Fruit fly (Drosophila melanogaster) whole organism, embryonic: ENCODE data around the gene CG6785.

Source experiments
- ATbp ChIP-seq: fragments of 200-800 bp; sonication (Bioruptor generic); optimal IDR thresholded peaks from 2 replicates; lab custom pipeline; 2017; ENCODE audit warnings: missing biosample characterization, mild to moderate bottlenecking, missing genetic modification characterization, missing genetic modification reagents
- Atf6 ChIP-seq: fragments of 200-800 bp; sonication (Bioruptor generic); IDR thresholded peaks from 2 replicates; pipeline ENCODE4 v1.3.6; 2022; ENCODE audit warnings: missing biosample characterization, missing genetic modification characterization
- CG10147 ChIP-seq: fragments of 200-800 bp; sonication (Bioruptor generic); optimal IDR thresholded peaks from 2 replicates; lab custom pipeline; 2019; ENCODE audit warnings: missing biosample characterization, mild to moderate bottlenecking, missing genetic modification characterization, moderate library complexity
- CG10209 ChIP-seq: fragments of 200-800 bp; sonication (Bioruptor generic); optimal IDR thresholded peaks from 3 replicates; lab custom pipeline; 2017; ENCODE audit warnings: missing biosample characterization, mild to moderate bottlenecking, missing genetic modification characterization, missing genetic modification reagents
- CG10366 ChIP-seq: fragments of 200-800 bp; sonication (Bioruptor generic); IDR thresholded peaks from 2 replicates; pipeline ENCODE4 v1.3.6; 2022; ENCODE audit warnings: missing biosample characterization, missing genetic modification characterization
- CG10462 ChIP-seq: fragments of 200-800 bp; sonication (Bioruptor generic); optimal IDR thresholded peaks from 2 replicates; lab custom pipeline; 2016; ENCODE audit warnings: missing biosample characterization, missing genetic modification characterization
- CG10979 ChIP-seq: fragments of 200-800 bp; sonication (Bioruptor generic); optimal IDR thresholded peaks from 2 replicates; lab custom pipeline; 2018; ENCODE audit warnings: missing biosample characterization, mild to moderate bottlenecking, missing genetic modification characterization, moderate library complexity
- CG12155 ChIP-seq: fragments of 200-800 bp; sonication (Bioruptor generic); optimal IDR thresholded peaks from 3 replicates; lab custom pipeline; 2016; ENCODE audit warnings: missing biosample characterization, missing genetic modification characterization
- CG12299 ChIP-seq: fragments of 200-800 bp; sonication (Bioruptor generic); optimal IDR thresholded peaks from 2 replicates; lab custom pipeline; 2018; ENCODE audit warnings: missing biosample characterization, mild to moderate bottlenecking, missing genetic modification characterization
- CG13424 ChIP-seq: fragments of 200-800 bp; sonication (Bioruptor generic); optimal IDR thresholded peaks from 2 replicates; lab custom pipeline; 2019; ENCODE audit warnings: missing biosample characterization, mild to moderate bottlenecking, missing genetic modification characterization, moderate library complexity
- CG15479 ChIP-seq: fragments of 200-800 bp; sonication (Bioruptor generic); optimal IDR thresholded peaks from 3 replicates; lab custom pipeline; 2019; ENCODE audit warnings: missing biosample characterization, mild to moderate bottlenecking, missing genetic modification characterization, moderate library complexity
- CG17328 ChIP-seq: fragments of 200-800 bp; sonication (Bioruptor generic); IDR thresholded peaks from 2 replicates; pipeline ENCODE4 v1.3.6; 2022; ENCODE audit warnings: missing biosample characterization, missing genetic modification characterization
- CG18262 ChIP-seq: fragments of 200-800 bp; optimal IDR thresholded peaks from 3 replicates; lab custom pipeline; 2019; ENCODE audit warnings: missing biosample characterization, mild to moderate bottlenecking, missing genetic modification characterization, moderate library complexity
- CG18599 ChIP-seq: fragments of 200-800 bp; sonication (Bioruptor generic); optimal IDR thresholded peaks from 3 replicates; lab custom pipeline; 2017; ENCODE audit warnings: missing biosample characterization, missing genetic modification characterization, mild to moderate bottlenecking, moderate library complexity, missing genetic modification reagents
- CG18764 ChIP-seq: fragments of 200-800 bp; sonication (Bioruptor generic); optimal IDR thresholded peaks from 3 replicates; lab custom pipeline; 2016; ENCODE audit warnings: missing biosample characterization, missing genetic modification characterization
- CG2116 ChIP-seq: fragments of 200-800 bp; sonication (Bioruptor generic); optimal IDR thresholded peaks from 3 replicates; lab custom pipeline; 2018; ENCODE audit warnings: missing biosample characterization, mild to moderate bottlenecking, missing genetic modification characterization
- CG2875 ChIP-seq: fragments of 200-800 bp; sonication (Bioruptor generic); optimal IDR thresholded peaks from 2 replicates; lab custom pipeline; 2017; ENCODE audit warnings: missing biosample characterization, mild to moderate bottlenecking, missing genetic modification characterization, missing genetic modification reagents
- CG30020 ChIP-seq: fragments of 200-800 bp; optimal IDR thresholded peaks from 2 replicates; lab custom pipeline; 2019; ENCODE audit warnings: missing biosample characterization, mild to moderate bottlenecking, missing genetic modification characterization, moderate library complexity
- CG30431 ChIP-seq: fragments of 200-800 bp; sonication (Bioruptor generic); optimal IDR thresholded peaks from 2 replicates; lab custom pipeline; 2017; ENCODE audit warnings: missing biosample characterization, missing genetic modification characterization
- CG3281 ChIP-seq: fragments of 200-800 bp; sonication (Bioruptor generic); optimal IDR thresholded peaks from 3 replicates; lab custom pipeline; 2017; ENCODE audit warnings: missing biosample characterization, mild to moderate bottlenecking, missing genetic modification characterization
- CG3726 ChIP-seq: fragments of 200-800 bp; sonication (Bioruptor generic); IDR thresholded peaks from 3 replicates; pipeline ENCODE4, ENCODE4 v1.3.6; 2022; ENCODE audit warnings: missing biosample characterization, missing genetic modification characterization
- CG6683 ChIP-seq: fragments of 200-800 bp; sonication (Bioruptor generic); optimal IDR thresholded peaks from 2 replicates; lab custom pipeline; 2017; ENCODE audit warnings: missing biosample characterization, mild to moderate bottlenecking, missing genetic modification characterization, missing genetic modification reagents
- CG8388 ChIP-seq: fragments of 200-800 bp; sonication (Bioruptor generic); optimal IDR thresholded peaks from 2 replicates; lab custom pipeline; 2019; ENCODE audit warnings: missing biosample characterization, mild to moderate bottlenecking, missing genetic modification characterization, moderate library complexity
- CG8924 ChIP-seq: fragments of 200-800 bp; optimal IDR thresholded peaks from 3 replicates; lab custom pipeline; 2019; ENCODE audit warnings: missing biosample characterization, mild to moderate bottlenecking, missing genetic modification characterization, moderate library complexity
- Dad ChIP-seq: fragments of 200-800 bp; sonication (Bioruptor generic); optimal IDR thresholded peaks from 3 replicates; lab custom pipeline; 2016; ENCODE audit warnings: missing biosample characterization, missing genetic modification characterization
- Deaf1 ChIP-seq: fragments of 200-800 bp; optimal IDR thresholded peaks from 3 replicates; lab custom pipeline; 2019; ENCODE audit warnings: missing biosample characterization, mild to moderate bottlenecking, missing genetic modification characterization, moderate library complexity
- Dll ChIP-seq: fragments of 200-800 bp; sonication (Bioruptor generic); IDR thresholded peaks from 4 replicates; pipeline ENCODE4 v1.3.6; 2022; ENCODE audit warnings: missing biosample characterization, missing genetic modification characterization; ENCODE audit not compliant: partially characterized antibody
- Doc2 ChIP-seq: fragments of 200-800 bp; sonication (Bioruptor generic); IDR thresholded peaks from 2 replicates; pipeline ENCODE4 v1.3.6; 2022; ENCODE audit warnings: missing biosample characterization, missing genetic modification characterization
- Dp ChIP-seq: fragments of 200-800 bp; sonication (Bioruptor generic); optimal IDR thresholded peaks from 2 replicates; lab custom pipeline; 2018; ENCODE audit warnings: missing biosample characterization, mild to moderate bottlenecking, missing genetic modification characterization, moderate library complexity
- Hey ChIP-seq: fragments of 200-800 bp; sonication (Bioruptor generic); optimal IDR thresholded peaks from 3 replicates; lab custom pipeline; 2018; ENCODE audit warnings: missing biosample characterization, mild to moderate bottlenecking, missing genetic modification characterization
- Hr39 ChIP-seq: fragments of >200 bp; optimal IDR thresholded peaks from 2 replicates; lab custom pipeline; 2017
- Mad ChIP-seq: fragments of 200-800 bp; sonication (Bioruptor generic); optimal IDR thresholded peaks from 2 replicates; lab custom pipeline; 2016; ENCODE audit warnings: missing biosample characterization, missing genetic modification characterization
- Nf-YB ChIP-seq: fragments of 200-800 bp; sonication (Bioruptor generic); optimal IDR thresholded peaks from 3 replicates; lab custom pipeline; 2019; ENCODE audit warnings: missing biosample characterization, mild to moderate bottlenecking, missing genetic modification characterization, moderate library complexity
- Oli ChIP-seq: fragments of 200-800 bp; sonication (Bioruptor generic); optimal IDR thresholded peaks from 2 replicates; lab custom pipeline; 2018; ENCODE audit warnings: missing biosample characterization, mild to moderate bottlenecking, missing genetic modification characterization, moderate library complexity
- Sox100B ChIP-seq: fragments of 200-800 bp; sonication (Bioruptor generic); optimal IDR thresholded peaks from 3 replicates; lab custom pipeline; 2018; ENCODE audit warnings: missing biosample characterization, mild to moderate bottlenecking, missing genetic modification characterization
- amos ChIP-seq: fragments of 200-800 bp; sonication (Bioruptor generic); IDR thresholded peaks from 2 replicates; pipeline ENCODE4 v1.3.6; 2022; ENCODE audit warnings: missing biosample characterization, missing genetic modification characterization; ENCODE audit not compliant: partially characterized antibody
- bcd ChIP-seq: fragments of 200-800 bp; sonication (Bioruptor generic); optimal IDR thresholded peaks from 2 replicates; lab custom pipeline; 2017; ENCODE audit warnings: missing biosample characterization, mild to moderate bottlenecking, missing genetic modification characterization
- ci ChIP-seq: fragments of 200-800 bp; sonication (Bioruptor generic); IDR thresholded peaks from 3 replicates; pipeline ENCODE4 v1.3.6; 2022; ENCODE audit warnings: missing biosample characterization, missing genetic modification characterization
- fd3F ChIP-seq: fragments of 200-800 bp; sonication (Bioruptor generic); optimal IDR thresholded peaks from 2 replicates; lab custom pipeline; 2018; ENCODE audit warnings: missing biosample characterization, mild to moderate bottlenecking, missing genetic modification characterization, moderate library complexity
- hkb ChIP-seq, 2 experiments: fragments of 200-800 bp in 1 of 2; fragments of >200 bp in 1 of 2; sonication (Bioruptor generic) in 1 of 2; IDR thresholded peaks in 1 of 2; optimal IDR thresholded peaks in 1 of 2; 2 replicates each; pipeline versions ENCODE4 v1.3.6 to Lab custom; 2017 to 2022; ENCODE audit warnings: missing biosample characterization in 1 of 2, missing genetic modification characterization in 1 of 2
- oc ChIP-seq: fragments of 200-800 bp; sonication (Bioruptor generic); optimal IDR thresholded peaks from 2 replicates; lab custom pipeline; 2018; ENCODE audit warnings: missing biosample characterization, mild to moderate bottlenecking, missing genetic modification characterization, moderate library complexity
- sob ChIP-seq: fragments of 200-800 bp; sonication (Bioruptor generic); IDR thresholded peaks from 2 replicates; pipeline ENCODE4 v1.3.6; 2022; ENCODE audit warnings: missing biosample characterization, missing genetic modification characterization
- tap ChIP-seq: fragments of 200-800 bp; optimal IDR thresholded peaks from 3 replicates; lab custom pipeline; 2019; ENCODE audit warnings: missing biosample characterization, mild to moderate bottlenecking, missing genetic modification characterization, moderate library complexity
- tin ChIP-seq: fragments of 200-800 bp; sonication (Bioruptor generic); optimal IDR thresholded peaks from 3 replicates; lab custom pipeline; 2016; ENCODE audit warnings: missing biosample characterization, missing genetic modification characterization
- tna ChIP-seq: fragments of 200-800 bp; sonication (Bioruptor generic); IDR thresholded peaks from 2 replicates; pipeline ENCODE4 v1.3.6; 2022; ENCODE audit warnings: missing biosample characterization, missing genetic modification characterization; ENCODE audit not compliant: partially characterized antibody
- ttk ChIP-seq: fragments of 200-800 bp; sonication (Bioruptor generic); IDR thresholded peaks from 2 replicates; pipeline ENCODE4 v2.1.2; 2022; ENCODE audit warnings: missing biosample characterization, missing genetic modification characterization
- unc-4 ChIP-seq: fragments of 200-800 bp; sonication (Bioruptor generic); IDR thresholded peaks from 2 replicates; pipeline ENCODE4 v1.3.6; 2022; ENCODE audit warnings: missing biosample characterization, missing genetic modification characterization; ENCODE audit not compliant: partially characterized antibody
- unpg ChIP-seq: fragments of 200-800 bp; sonication (Bioruptor generic); optimal IDR thresholded peaks from 3 replicates; lab custom pipeline; 2018; ENCODE audit warnings: missing biosample characterization, mild to moderate bottlenecking, missing genetic modification characterization, moderate library complexity
- wdn ChIP-seq: fragments of 200-800 bp; sonication (Bioruptor generic); IDR thresholded peaks from 2 replicates; pipeline ENCODE4 v1.3.6; 2022; ENCODE audit warnings: missing biosample characterization, missing genetic modification characterization
- zf30C ChIP-seq: fragments of 200-800 bp; sonication (Bioruptor generic); optimal IDR thresholded peaks from 3 replicates; lab custom pipeline; 2018; ENCODE audit warnings: missing biosample characterization, mild to moderate bottlenecking, missing genetic modification characterization

CG6785 gene

DNA sequence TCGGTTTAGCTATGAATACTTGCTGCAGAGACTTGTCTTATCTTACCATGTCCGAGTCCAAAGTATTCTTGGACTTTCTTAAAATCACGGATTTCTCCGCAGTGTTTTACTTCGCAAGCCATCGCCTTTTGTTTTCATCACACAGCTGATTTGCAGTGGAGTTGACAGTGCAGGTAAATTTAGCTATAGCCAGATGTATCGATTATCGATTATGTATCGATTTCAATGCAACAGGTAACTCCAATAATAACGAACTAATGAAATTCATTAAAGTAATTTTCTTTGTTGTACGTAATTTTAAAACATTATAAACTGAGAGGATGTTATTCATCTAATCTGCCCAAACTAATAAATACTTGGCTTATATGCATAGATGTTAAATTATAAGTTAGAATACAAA is 18.0 kb upstream of the CG6785 start, which contains the start of gene Rab3-GAP (continued):
- TF ChIP-seq CG8924 (tag; lab: Kevin White, UChicago): peak; percentile 20
- TF ChIP-seq CG3726 (GFP tag; lab: Robert Waterston, UW): no peak
- TF ChIP-seq CG17328 (GFP tag; lab: Robert Waterston, UW): no peak
- TF ChIP-seq tap (tag; lab: Kevin White, UChicago): peak; percentile 4
- peak; percentile 44; the same call in 1 of the 3 replicates for TF ChIP-seq ci (GFP tag; lab: Robert Waterston, UW)
- no peak for TF ChIP-seq CG10462 (GFP tag; lab: Kevin White, UChicago)
- TF ChIP-seq fd3F (GFP tag; lab: Kevin White, UChicago): no peak
- no peak for TF ChIP-seq ATbp (GFP tag; lab: Kevin White, UChicago)
- TF ChIP-seq CG10979 (tag; lab: Kevin White, UChicago): peak; percentile 23
- no peak for TF ChIP-seq unc-4
- peak; percentile 15 for TF ChIP-seq CG8388
- peak; percentile 76 for TF ChIP-seq Dll (GFP tag; lab: Robert Waterston, UW)
- no peak for TF ChIP-seq Doc2 (GFP tag; lab: Robert Waterston, UW)
- TF ChIP-seq CG18262 (tag; lab: Kevin White, UChicago): peak; percentile 43
- TF ChIP-seq CG10147 (GFP tag; lab: Kevin White, UChicago): peak; percentile 7
- TF ChIP-seq CG2116 (GFP tag; lab: Kevin White, UChicago): peak; percentile 85
- peak; percentile 29 for TF ChIP-seq tin
- TF ChIP-seq zf30C (GFP tag; lab: Kevin White, UChicago): no peak
- TF ChIP-seq sob (GFP tag; lab: Robert Waterston, UW): peak; percentile 29; the same call in 1 of the 2 replicates
- TF ChIP-seq amos: peak; percentile 37; the same call in 1 of the 2 replicates
- TF ChIP-seq Hey (tag; lab: Kevin White, UChicago): no peak
- TF ChIP-seq Atf6: 0 out of 2 replicates have a peak, but pooled peaks have one; percentile 15
- no peak for TF ChIP-seq CG2875 (GFP tag; lab: Kevin White, UChicago)
- TF ChIP-seq CG3281 (GFP tag; lab: Kevin White, UChicago): no peak
- no peak for TF ChIP-seq ttk (GFP tag; lab: Robert Waterston, UW)
- no peak for TF ChIP-seq CG30431 (GFP tag; lab: Kevin White, UChicago)
- TF ChIP-seq Oli: no peak
- TF ChIP-seq wdn: no peak
- peak; percentile 55 for TF ChIP-seq tna (GFP tag; lab: Robert Waterston, UW)
- no peak for TF ChIP-seq CG10366
- TF ChIP-seq CG12299: no peak
- TF ChIP-seq oc (tag; lab: Kevin White, UChicago): no peak
- no peak for TF ChIP-seq Deaf1
- no peak for TF ChIP-seq Sox100B (GFP tag; lab: Kevin White, UChicago)
- no peak for TF ChIP-seq Hr39 (lab: Kevin White, UChicago)
- no peak for TF ChIP-seq CG18599 (GFP tag; lab: Kevin White, UChicago)
- peak; percentile 10 for TF ChIP-seq Dp (GFP tag; lab: Kevin White, UChicago)
- TF ChIP-seq bcd (GFP tag; lab: Kevin White, UChicago): no peak
- TF ChIP-seq CG10209 (GFP tag; lab: Kevin White, UChicago): no peak
- peak; percentile 22 for TF ChIP-seq CG12155 (GFP tag; lab: Kevin White, UChicago)
- peak; percentile 45 for TF ChIP-seq unpg (GFP tag; lab: Kevin White, UChicago)
- no peak for TF ChIP-seq hkb (optimal IDR thresholded peaks at IDR 0.05; lab: Kevin White, UChicago)
- TF ChIP-seq hkb (GFP tag; IDR thresholded peaks at IDR 0.05; lab: Robert Waterston, UW): peak; percentile 57
- TF ChIP-seq Mad: no peak
- no peak for TF ChIP-seq CG15479 (GFP tag; lab: Kevin White, UChicago)
- TF ChIP-seq CG6683 (GFP tag; lab: Kevin White, UChicago): no peak
- peak; percentile 8 for TF ChIP-seq CG18764 (GFP tag; lab: Kevin White, UChicago)
- TF ChIP-seq CG13424 (tag; lab: Kevin White, UChicago): peak; percentile 30
- no peak for TF ChIP-seq Dad
- TF ChIP-seq CG30020 (tag; lab: Kevin White, UChicago): peak; percentile 26
- no peak for TF ChIP-seq Nf-YB (GFP tag; lab: Kevin White, UChicago)
